Fruit fly (Drosophila melanogaster) whole organism, embryonic: ENCODE measurements around the gene hog.

ENCODE experiments used
- Ada2b ChIP-seq: fragments of 200-800 bp; sonication (Bioruptor generic); IDR thresholded peaks from 2 replicates; pipeline ENCODE4 v1.3.6; 2022; ENCODE audit warnings: missing biosample characterization, missing genetic modification characterization
- C15 ChIP-seq: fragments of 200-800 bp; sonication (Bioruptor generic); IDR thresholded peaks from 3 replicates; pipeline ENCODE4 v1.3.6; 2022; ENCODE audit warnings: missing biosample characterization, missing genetic modification characterization
- CG10321 ChIP-seq: fragments of 200-800 bp; sonication (Bioruptor generic); IDR thresholded peaks from 2 replicates; pipeline ENCODE4 v1.3.6; 2022; ENCODE audit warnings: missing biosample characterization, missing genetic modification characterization
- CG10959 ChIP-seq: fragments of 200-800 bp; sonication (Bioruptor generic); IDR thresholded peaks from 2 replicates; pipeline ENCODE4 v1.3.6; 2022; ENCODE audit warnings: missing biosample characterization, missing genetic modification characterization
- CG11456 ChIP-seq: fragments of 200-800 bp; sonication (Bioruptor generic); IDR thresholded peaks from 3 replicates; pipeline ENCODE4 v1.3.6; 2022; ENCODE audit warnings: missing biosample characterization, missing genetic modification characterization
- CG11723 ChIP-seq: fragments of 200-800 bp; sonication (Bioruptor generic); optimal IDR thresholded peaks from 2 replicates; lab custom pipeline; 2017; ENCODE audit warnings: missing biosample characterization, mild to moderate bottlenecking, missing genetic modification characterization
- CG13296 ChIP-seq: fragments of 200-800 bp; sonication (Bioruptor generic); optimal IDR thresholded peaks from 3 replicates; lab custom pipeline; 2018; ENCODE audit warnings: missing biosample characterization, mild to moderate bottlenecking, missing genetic modification characterization
- CG15073 ChIP-seq: fragments of 200-800 bp; sonication (Bioruptor generic); optimal IDR thresholded peaks from 2 replicates; lab custom pipeline; 2016; ENCODE audit warnings: missing biosample characterization, missing genetic modification characterization
- CG1529 ChIP-seq: fragments of 200-800 bp; sonication (Bioruptor generic); optimal IDR thresholded peaks from 3 replicates; lab custom pipeline; 2018; ENCODE audit warnings: missing biosample characterization, missing genetic modification characterization
- CG15601 ChIP-seq: fragments of 200-800 bp; sonication (Bioruptor generic); optimal IDR thresholded peaks from 3 replicates; lab custom pipeline; 2019; ENCODE audit warnings: missing biosample characterization, mild to moderate bottlenecking, missing genetic modification characterization, moderate library complexity
- CG1647 ChIP-seq: fragments of 200-800 bp; sonication (Bioruptor generic); optimal IDR thresholded peaks from 3 replicates; lab custom pipeline; 2016; ENCODE audit warnings: missing biosample characterization, missing genetic modification characterization
- CG1792 ChIP-seq: fragments of 200-800 bp; sonication (Bioruptor generic); optimal IDR thresholded peaks from 2 replicates; lab custom pipeline; 2016; ENCODE audit warnings: missing biosample characterization, missing genetic modification characterization
- CG18011 ChIP-seq: fragments of 200-800 bp; sonication (Bioruptor generic); optimal IDR thresholded peaks from 2 replicates; lab custom pipeline; 2017; ENCODE audit warnings: missing biosample characterization, missing genetic modification characterization, mild to moderate bottlenecking, moderate library complexity, missing genotype
- CG2712 ChIP-seq: fragments of 200-800 bp; optimal IDR thresholded peaks from 3 replicates; lab custom pipeline; 2019; ENCODE audit warnings: missing biosample characterization, mild to moderate bottlenecking, missing genetic modification characterization, moderate library complexity
- CG33557 ChIP-seq: fragments of 200-800 bp; sonication (Bioruptor generic); optimal IDR thresholded peaks from 2 replicates; lab custom pipeline; 2019; ENCODE audit warnings: missing biosample characterization, mild to moderate bottlenecking, missing genetic modification characterization, moderate library complexity
- CG4360 ChIP-seq: fragments of 200-800 bp; sonication (Bioruptor generic); IDR thresholded peaks from 2 replicates; pipeline ENCODE4 v1.3.6; 2022; ENCODE audit warnings: missing biosample characterization, missing genetic modification characterization
- CG5180 ChIP-seq: fragments of 200-800 bp; sonication (Bioruptor generic); optimal IDR thresholded peaks from 3 replicates; lab custom pipeline; 2017; ENCODE audit warnings: missing biosample characterization, missing genetic modification characterization, mild to moderate bottlenecking, moderate library complexity, missing genetic modification reagents
- CG6272 ChIP-seq: fragments of 200-800 bp; sonication (Bioruptor generic); IDR thresholded peaks from 2 replicates; pipeline ENCODE4 v1.3.6; 2022; ENCODE audit warnings: missing biosample characterization, missing genetic modification characterization
- CG7745 ChIP-seq: fragments of 200-800 bp; sonication (Bioruptor generic); optimal IDR thresholded peaks from 2 replicates; lab custom pipeline; 2018; ENCODE audit warnings: missing biosample characterization, mild to moderate bottlenecking, missing genetic modification characterization, moderate library complexity
- CG8281 ChIP-seq: fragments of 200-800 bp; sonication (Bioruptor generic); optimal IDR thresholded peaks from 2 replicates; lab custom pipeline; 2018; ENCODE audit warnings: missing biosample characterization, mild to moderate bottlenecking, missing genetic modification characterization, moderate library complexity
- CG8359 ChIP-seq: fragments of 200-800 bp; sonication (Bioruptor generic); optimal IDR thresholded peaks from 2 replicates; lab custom pipeline; 2017; ENCODE audit warnings: missing biosample characterization, mild to moderate bottlenecking, missing genetic modification characterization, borderline replicate concordance
- Chrac-16 ChIP-seq: fragments of 200-800 bp; sonication (Bioruptor generic); optimal IDR thresholded peaks from 3 replicates; lab custom pipeline; 2016; ENCODE audit warnings: missing biosample characterization, missing genetic modification characterization
- D ChIP-seq, 2 experiments: fragments of 200-800 bp in 1 of 2; fragments of >200 bp in 1 of 2; sonication (Bioruptor generic) in 1 of 2; optimal IDR thresholded peaks; 2 replicates in 1 of 2; 3 replicates in 1 of 2; lab custom pipeline; 2017; ENCODE audit warnings: mild to moderate bottlenecking in 1 of 2, missing biosample characterization in 1 of 2, missing genetic modification characterization in 1 of 2, missing genetic modification reagents in 1 of 2
- HLH3B ChIP-seq: fragments of 200-800 bp; sonication (Bioruptor generic); IDR thresholded peaks from 2 replicates; pipeline ENCODE4 v1.3.6; 2022; ENCODE audit warnings: missing biosample characterization, missing genetic modification characterization
- HLH54F ChIP-seq: fragments of 200-800 bp; sonication (Bioruptor generic); optimal IDR thresholded peaks from 3 replicates; lab custom pipeline; 2016; ENCODE audit warnings: missing biosample characterization, missing genetic modification characterization
- HmgZ ChIP-seq: fragments of 200-800 bp; sonication (Bioruptor generic); optimal IDR thresholded peaks from 2 replicates; lab custom pipeline; 2018; ENCODE audit warnings: missing biosample characterization, mild to moderate bottlenecking, missing genetic modification characterization
- Hmr ChIP-seq: fragments of 200-800 bp; sonication (Bioruptor generic); optimal IDR thresholded peaks from 3 replicates; lab custom pipeline; 2017; ENCODE audit warnings: mild to moderate bottlenecking, missing biosample characterization, missing genetic modification reagents, missing genetic modification characterization
- Myb ChIP-seq: fragments of 200-800 bp; sonication (Bioruptor generic); optimal IDR thresholded peaks from 2 replicates; lab custom pipeline; 2016; ENCODE audit warnings: missing biosample characterization, missing genetic modification characterization
- Nf-YB ChIP-seq: fragments of 200-800 bp; sonication (Bioruptor generic); optimal IDR thresholded peaks from 3 replicates; lab custom pipeline; 2019; ENCODE audit warnings: missing biosample characterization, mild to moderate bottlenecking, missing genetic modification characterization, moderate library complexity
- Sox102F ChIP-seq: fragments of 200-800 bp; sonication (Bioruptor generic); optimal IDR thresholded peaks from 2 replicates; lab custom pipeline; 2018; ENCODE audit warnings: missing biosample characterization, mild to moderate bottlenecking, missing genetic modification characterization, moderate library complexity
- TFAM ChIP-seq: fragments of 200-800 bp; sonication (Bioruptor generic); optimal IDR thresholded peaks from 2 replicates; lab custom pipeline; 2017; ENCODE audit warnings: missing biosample characterization, missing genetic modification characterization, inconsistent platforms
- abd-A ChIP-seq: fragments of 200-800 bp; sonication (Bioruptor generic); optimal IDR thresholded peaks from 3 replicates; lab custom pipeline; 2019; ENCODE audit warnings: missing biosample characterization, mild to moderate bottlenecking, missing genetic modification characterization, moderate library complexity
- bcd ChIP-seq: fragments of 200-800 bp; sonication (Bioruptor generic); optimal IDR thresholded peaks from 2 replicates; lab custom pipeline; 2017; ENCODE audit warnings: missing biosample characterization, mild to moderate bottlenecking, missing genetic modification characterization
- btn ChIP-seq: fragments of 200-800 bp; sonication (Bioruptor generic); optimal IDR thresholded peaks from 2 replicates; lab custom pipeline; 2016; ENCODE audit warnings: missing biosample characterization, missing genetic modification characterization
- dan ChIP-seq: fragments of 200-800 bp; sonication (Bioruptor generic); IDR thresholded peaks from 2 replicates; pipeline ENCODE4 v1.3.6; 2022; ENCODE audit warnings: missing biosample characterization, missing genetic modification characterization
- fd3F ChIP-seq: fragments of 200-800 bp; sonication (Bioruptor generic); optimal IDR thresholded peaks from 2 replicates; lab custom pipeline; 2018; ENCODE audit warnings: missing biosample characterization, mild to moderate bottlenecking, missing genetic modification characterization, moderate library complexity
- ftz-f1 ChIP-seq: fragments of 200-800 bp; sonication (Bioruptor generic); optimal IDR thresholded peaks from 2 replicates; lab custom pipeline; 2016; ENCODE audit warnings: missing biosample characterization, missing genetic modification characterization
- gem ChIP-seq: fragments of 200-800 bp; sonication (Bioruptor generic); optimal IDR thresholded peaks from 2 replicates; lab custom pipeline; 2019; ENCODE audit warnings: missing biosample characterization, mild to moderate bottlenecking, missing genetic modification characterization, moderate library complexity
- grau ChIP-seq: fragments of 200-800 bp; optimal IDR thresholded peaks from 3 replicates; lab custom pipeline; 2019; ENCODE audit warnings: missing biosample characterization, mild to moderate bottlenecking, missing genetic modification characterization, moderate library complexity
- hkb ChIP-seq, 2 experiments: fragments of 200-800 bp in 1 of 2; fragments of >200 bp in 1 of 2; sonication (Bioruptor generic) in 1 of 2; IDR thresholded peaks in 1 of 2; optimal IDR thresholded peaks in 1 of 2; 2 replicates each; pipeline versions ENCODE4 v1.3.6 to Lab custom; 2017 to 2022; ENCODE audit warnings: missing biosample characterization in 1 of 2, missing genetic modification characterization in 1 of 2
- oc ChIP-seq: fragments of 200-800 bp; sonication (Bioruptor generic); optimal IDR thresholded peaks from 2 replicates; lab custom pipeline; 2018; ENCODE audit warnings: missing biosample characterization, mild to moderate bottlenecking, missing genetic modification characterization, moderate library complexity
- onecut ChIP-seq: fragments of 200-800 bp; sonication (Bioruptor generic); IDR thresholded peaks from 2 replicates; pipeline ENCODE4 v1.3.6; 2022; ENCODE audit warnings: missing biosample characterization, missing genetic modification characterization
- pb ChIP-seq: fragments of 200-800 bp; sonication (Bioruptor generic); optimal IDR thresholded peaks from 3 replicates; lab custom pipeline; 2016; ENCODE audit warnings: missing biosample characterization, missing genetic modification characterization
- phol ChIP-seq: fragments of 200-800 bp; sonication (Bioruptor generic); optimal IDR thresholded peaks from 3 replicates; lab custom pipeline; 2018; ENCODE audit warnings: missing biosample characterization, mild to moderate bottlenecking, missing genetic modification characterization, moderate library complexity
- pnt ChIP-seq: fragments of 200-800 bp; sonication (Bioruptor generic); optimal IDR thresholded peaks from 3 replicates; lab custom pipeline; 2016; ENCODE audit warnings: missing biosample characterization, missing genetic modification characterization
- schlank ChIP-seq: fragments of 200-800 bp; sonication (Bioruptor generic); optimal IDR thresholded peaks from 2 replicates; lab custom pipeline; 2018; ENCODE audit warnings: missing biosample characterization, mild to moderate bottlenecking, missing genetic modification characterization
- sob ChIP-seq: fragments of 200-800 bp; sonication (Bioruptor generic); IDR thresholded peaks from 2 replicates; pipeline ENCODE4 v1.3.6; 2022; ENCODE audit warnings: missing biosample characterization, missing genetic modification characterization
- trh ChIP-seq: fragments of 200-800 bp; sonication (Bioruptor generic); optimal IDR thresholded peaks from 2 replicates; lab custom pipeline; 2016; ENCODE audit warnings: missing biosample characterization, missing genetic modification characterization
- tx ChIP-seq: fragments of 200-800 bp; sonication (Bioruptor generic); optimal IDR thresholded peaks from 2 replicates; lab custom pipeline; 2016; ENCODE audit warnings: missing biosample characterization, missing genetic modification characterization
- zf30C ChIP-seq: fragments of 200-800 bp; sonication (Bioruptor generic); optimal IDR thresholded peaks from 3 replicates; lab custom pipeline; 2018; ENCODE audit warnings: missing biosample characterization, mild to moderate bottlenecking, missing genetic modification characterization

hog gene

DNA sequence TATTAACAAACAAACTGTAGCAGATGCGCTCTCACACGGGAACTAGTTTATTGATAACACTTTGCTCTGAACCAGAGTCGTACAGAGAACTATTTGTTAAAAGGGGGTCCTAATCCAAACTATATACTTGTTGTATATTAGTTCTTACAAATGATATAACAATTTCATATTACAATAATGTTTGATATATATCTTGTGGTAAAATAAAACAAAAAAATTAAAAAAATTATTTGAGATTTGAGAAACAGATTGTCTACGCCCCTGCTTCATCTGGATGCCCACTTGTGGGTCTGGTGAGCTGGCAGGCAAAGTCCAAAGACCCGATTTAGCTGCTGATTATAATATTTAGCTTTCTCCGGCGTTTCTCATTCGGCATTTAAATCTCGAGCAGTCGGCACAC, 39.6 kb downstream of the hog start, which contains the start of gene CG5321 (continued):
- TF ChIP-seq hkb (optimal IDR thresholded peaks at IDR 0.05; lab: Kevin White, UChicago), result no peak
- peak; percentile 36; the same call in 1 of the 2 replicates for TF ChIP-seq hkb (GFP tag; IDR thresholded peaks at IDR 0.05; lab: Robert Waterston, UW)
- TF ChIP-seq Nf-YB (GFP tag; lab: Kevin White, UChicago), result no peak
- no peak for TF ChIP-seq pnt (GFP tag; lab: Kevin White, UChicago)
- no peak for TF ChIP-seq CG4360 (GFP tag; lab: Robert Waterston, UW)
- TF ChIP-seq onecut (GFP tag; lab: Robert Waterston, UW), result peak; percentile 21; the same call in 1 of the 2 replicates
- TF ChIP-seq pb (GFP tag; lab: Kevin White, UChicago), result no peak
- TF ChIP-seq sob (GFP tag; lab: Robert Waterston, UW), result 0 out of 2 replicates have a peak, but pooled peaks have one; percentile 15
- no peak for TF ChIP-seq CG18011 (GFP tag; lab: Kevin White, UChicago)
- peak; percentile 79 for TF ChIP-seq gem (tag; lab: Kevin White, UChicago)
- TF ChIP-seq tx, result no peak
- no peak for TF ChIP-seq C15 (GFP tag; lab: Robert Waterston, UW)
- TF ChIP-seq grau (tag; lab: Kevin White, UChicago), result peak; percentile 65
- TF ChIP-seq HmgZ, result no peak
- 0 out of 2 replicates have a peak, but pooled peaks have one; percentile 27 for TF ChIP-seq CG6272
- TF ChIP-seq fd3F (GFP tag; lab: Kevin White, UChicago), result no peak
- no peak for TF ChIP-seq CG7745
- TF ChIP-seq CG8281 (tag; lab: Kevin White, UChicago), result no peak
- no peak for TF ChIP-seq CG15073
- no peak for TF ChIP-seq CG5180 (GFP tag; lab: Kevin White, UChicago)
- TF ChIP-seq D (optimal IDR thresholded peaks at IDR 0.05; lab: Kevin White, UChicago), result no peak
- peak; percentile 13 for TF ChIP-seq D (GFP tag; optimal IDR thresholded peaks at IDR 0.05; lab: Kevin White, UChicago)
- peak; percentile 79 for TF ChIP-seq CG2712 (tag; lab: Kevin White, UChicago)
- no peak for TF ChIP-seq trh (GFP tag; lab: Kevin White, UChicago)
- no peak for TF ChIP-seq Myb (GFP tag; lab: Kevin White, UChicago)
- peak; percentile 44 for TF ChIP-seq CG15601
- no peak for TF ChIP-seq btn
- no peak for TF ChIP-seq dan (GFP tag; lab: Robert Waterston, UW)
- peak; percentile 30 for TF ChIP-seq Hmr (GFP tag; lab: Kevin White, UChicago)
- no peak for TF ChIP-seq zf30C (GFP tag; lab: Kevin White, UChicago)
- TF ChIP-seq CG10959 (GFP tag; lab: Robert Waterston, UW), result no peak
- no peak for TF ChIP-seq CG33557 (GFP tag; lab: Kevin White, UChicago)
- TF ChIP-seq HLH3B (GFP tag; lab: Robert Waterston, UW), result peak; percentile 54; the same call in 1 of the 2 replicates
- TF ChIP-seq oc (tag; lab: Kevin White, UChicago), result peak; percentile 33
- peak; percentile 7 for TF ChIP-seq CG1529 (GFP tag; lab: Kevin White, UChicago)
- no peak for TF ChIP-seq CG1647
- peak; percentile 44 for TF ChIP-seq bcd
- TF ChIP-seq Chrac-16 (GFP tag; lab: Kevin White, UChicago), result peak; percentile 12
- no peak for TF ChIP-seq ftz-f1 (GFP tag; lab: Kevin White, UChicago)
- no peak for TF ChIP-seq Ada2b (GFP tag; lab: Robert Waterston, UW)
- TF ChIP-seq CG10321 (GFP tag; lab: Robert Waterston, UW), result no peak
- no peak for TF ChIP-seq CG8359 (GFP tag; lab: Kevin White, UChicago)
- no peak for TF ChIP-seq CG11723 (GFP tag; lab: Kevin White, UChicago)
- TF ChIP-seq CG13296 (GFP tag; lab: Kevin White, UChicago), result no peak
- TF ChIP-seq phol (tag; lab: Kevin White, UChicago), result peak; percentile 69
- TF ChIP-seq CG1792 (GFP tag; lab: Kevin White, UChicago), result no peak
- TF ChIP-seq abd-A (tag; lab: Kevin White, UChicago), result no peak
- TF ChIP-seq CG11456, result no peak
- no peak for TF ChIP-seq HLH54F
- peak; percentile 66 for TF ChIP-seq Sox102F (GFP tag; lab: Kevin White, UChicago)
- no peak for TF ChIP-seq TFAM
- TF ChIP-seq schlank (tag; lab: Kevin White, UChicago), result no peak
